Fruit fly (Drosophila melanogaster) whole organism: ENCODE results near the gene Fip1.

Experiments
- EcR ChIP-seq, 2 experiments: fragments of >200 bp; optimal IDR thresholded peaks; 2 replicates each; lab custom pipeline; 2017; ENCODE audit warnings: missing biosample characterization in 2 of 2, missing genetic modification characterization in 2 of 2, missing genetic modification reagents in 2 of 2
- pan ChIP-seq: fragments of >200 bp; optimal IDR thresholded peaks from 2 replicates; lab custom pipeline; 2017
- psq ChIP-seq: fragments of >200 bp; optimal IDR thresholded peaks from 2 replicates; lab custom pipeline; 2017

- TF ChIP-seq psq (lab: Kevin White, UChicago): no peak
- no peak for TF ChIP-seq pan (lab: Kevin White, UChicago)
- no peak for TF ChIP-seq EcR (GFP tag; optimal IDR thresholded peaks at IDR 0.05; lab: Kevin White, UChicago)
Measured at dm6 chr3R:4468926-4469325, 15.9 kb upstream of the Fip1 start.
